Fruit fly (Drosophila melanogaster) whole organism: ENCODE data around the gene CG1544.

Source experiments
- CG8478 ChIP-seq: fragments of >200 bp; optimal IDR thresholded peaks from 2 replicates; lab custom pipeline; 2018; ENCODE audit warnings: inconsistent platforms
- Dll ChIP-seq: fragments of >200 bp; optimal IDR thresholded peaks from 2 replicates; lab custom pipeline; 2017
- pan ChIP-seq: fragments of >200 bp; optimal IDR thresholded peaks from 2 replicates; lab custom pipeline; 2017
- psq ChIP-seq: fragments of >200 bp; optimal IDR thresholded peaks from 2 replicates; lab custom pipeline; 2017
- usp ChIP-seq: fragments of >200 bp; optimal IDR thresholded peaks from 2 replicates; lab custom pipeline; 2017; ENCODE audit warnings: missing biosample characterization, missing genetic modification characterization, mixed read lengths

DNA sequence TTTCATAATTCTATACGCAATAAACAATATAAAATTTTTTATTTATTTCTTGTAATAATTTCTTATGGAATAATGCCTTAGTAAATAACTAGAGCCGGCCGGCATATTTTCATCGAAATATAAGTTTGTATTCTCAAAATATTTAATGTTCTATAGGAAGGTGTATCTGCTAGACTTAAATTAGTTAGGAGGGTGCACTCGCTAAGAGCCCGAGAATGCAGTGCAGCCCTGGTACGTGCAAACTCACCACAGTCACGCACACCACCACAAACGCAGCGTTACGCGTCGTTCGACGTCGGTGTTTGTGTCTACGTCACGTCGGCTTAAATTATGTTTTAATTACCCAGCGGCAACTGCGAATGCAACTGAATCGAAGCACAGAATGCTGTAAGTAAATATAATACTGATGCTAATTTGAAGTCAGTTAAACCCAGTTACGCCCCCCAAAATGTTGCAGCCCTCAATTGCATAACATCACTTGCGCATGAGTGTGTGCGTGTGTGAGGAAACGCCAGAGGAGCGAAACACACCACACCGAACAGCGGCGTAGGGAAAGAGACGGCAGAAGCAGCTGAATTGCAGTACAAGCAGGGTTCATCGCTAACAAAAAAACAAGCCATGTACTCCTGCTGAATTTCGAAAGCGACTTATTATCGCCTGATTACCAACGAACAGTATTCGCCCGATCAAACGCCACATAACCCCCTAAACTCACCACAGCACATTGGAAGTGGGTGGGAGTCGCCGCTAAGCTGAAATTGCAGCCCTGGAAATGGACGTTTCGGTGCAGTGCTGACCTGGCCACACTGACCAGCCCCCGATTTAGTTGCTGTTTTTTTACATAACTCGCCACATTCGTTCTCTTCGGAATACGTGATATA lies 24.0 kb downstream of the CG1544 start, which contains the start of gene CG12054:
- no peak for TF ChIP-seq CG8478 (lab: Kevin White, UChicago)
- TF ChIP-seq psq = no peak
- TF ChIP-seq pan (lab: Kevin White, UChicago) = no peak
- TF ChIP-seq usp (GFP tag; lab: Kevin White, UChicago) = no peak
- TF ChIP-seq Dll (lab: Kevin White, UChicago) = no peak
